Worm (Caenorhabditis elegans): ENCODE results near the gene Y32H12A.6.

DNA sequence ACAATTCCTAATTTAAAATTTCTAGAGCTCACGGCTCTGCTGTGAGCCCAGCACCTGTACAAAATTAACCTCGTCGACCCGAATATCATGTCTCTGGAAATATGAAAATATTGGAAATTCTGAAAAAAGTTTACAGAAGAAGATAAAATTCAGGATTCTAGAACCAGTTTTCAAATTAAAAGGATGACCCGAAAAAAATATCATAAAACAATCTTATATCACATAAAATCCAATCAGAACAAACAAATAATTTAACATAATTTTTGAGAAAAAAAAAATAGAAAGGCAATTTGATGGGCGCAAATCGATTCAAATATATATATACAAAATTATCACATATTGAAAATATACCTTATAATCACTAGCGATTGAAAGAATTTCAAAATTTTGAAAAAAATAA, 3.3 kb upstream of the Y32H12A.6 start, which contains the start of gene Y32H12A.7:
- TF ChIP-seq unc-62 (GFP tag; optimal IDR thresholded peaks at IDR 0.05) (no peak), sea-2 (GFP tag; optimal IDR thresholded peaks at IDR 0.05) (no peak), mdl-1 (tag; optimal IDR thresholded peaks at IDR 0.05) (no peak), jun-1 (tag; optimal IDR thresholded peaks at IDR 0.05) (no peak), ZK546.5 (tag; optimal IDR thresholded peaks at IDR 0.05) (no peak), nhr-237 (tag; optimal IDR thresholded peaks at IDR 0.05) (no peak), zag-1 (tag; optimal IDR thresholded peaks at IDR 0.05) (no peak), nhr-11 (tag; optimal IDR thresholded peaks at IDR 0.05) (no peak), nhr-77 (tag; optimal IDR thresholded peaks at IDR 0.05) (no peak), nhr-12 (tag; optimal IDR thresholded peaks at IDR 0.05) (no peak), elt-1 (tag; optimal IDR thresholded peaks at IDR 0.05) (no peak), ceh-82 (tag; optimal IDR thresholded peaks at IDR 0.05) (no peak), ceh-9 (tag; optimal IDR thresholded peaks at IDR 0.05) (no peak), nhr-23 (tag; optimal IDR thresholded peaks at IDR 0.05) (no peak)

All from whole organism, L3 larva.